Worm (Caenorhabditis elegans) whole organism, young adult: ENCODE data around the gene W08G11.1.

ENCODE experiments used
- B0035.1 ChIP-seq: sonication (generic microtip); optimal IDR thresholded peaks from 2 replicates; lab custom pipeline; 2016; ENCODE audit warnings: missing genetic modification characterization, mild to moderate bottlenecking, missing compliant biosample characterization, missing genotype, missing genetic modification reagents
- B0261.1 ChIP-seq: sonication (generic microtip); optimal IDR thresholded peaks from 2 replicates; lab custom pipeline; 2016; ENCODE audit warnings: mild to moderate bottlenecking, missing genetic modification characterization, moderate library complexity, missing compliant biosample characterization
- C17E4.6 ChIP-seq: fragments of 200-800 bp; sonication (Bioruptor generic); IDR thresholded peaks from 2 replicates; pipeline ENCODE4 v1.3.6; 2022; ENCODE audit warnings: missing genetic modification reagents, missing genetic modification characterization, missing compliant biosample characterization
- F23B12.7 ChIP-seq: sonication (generic microtip); optimal IDR thresholded peaks from 2 replicates; lab custom pipeline; 2017; ENCODE audit warnings: missing genetic modification characterization, mild to moderate bottlenecking, missing compliant biosample characterization, antibody characterized with exemption, moderate library complexity; ENCODE audit not compliant: insufficient read depth
- F37B4.10 ChIP-seq: fragments of 200-800 bp; sonication (Bioruptor generic); IDR thresholded peaks from 2 replicates; pipeline ENCODE4 v1.3.6; 2022; ENCODE audit warnings: missing genetic modification characterization, missing compliant biosample characterization
- F39B2.1 ChIP-seq: fragments of 200-800 bp; sonication (Bioruptor generic); IDR thresholded peaks from 2 replicates; pipeline ENCODE4 v1.3.6; 2022; ENCODE audit warnings: missing genetic modification reagents, missing genetic modification characterization, missing compliant biosample characterization
- F55B11.4 ChIP-seq: sonication (generic microtip); optimal IDR thresholded peaks from 2 replicates; lab custom pipeline; 2016; ENCODE audit warnings: missing compliant biosample characterization, missing genetic modification characterization, borderline replicate concordance; ENCODE audit not compliant: insufficient read depth
- K11D2.4 ChIP-seq: fragments of 200-800 bp; sonication (Bioruptor generic); IDR thresholded peaks from 2 replicates; pipeline ENCODE4 v1.3.6; 2022; ENCODE audit warnings: missing genetic modification reagents, missing genetic modification characterization, missing compliant biosample characterization
- T07F8.4 ChIP-seq: sonication (generic microtip); optimal IDR thresholded peaks from 2 replicates; lab custom pipeline; 2016; ENCODE audit warnings: mild to moderate bottlenecking, missing genetic modification characterization, moderate library complexity, missing compliant biosample characterization
- Y53G8AR.9 ChIP-seq: fragments of 200-800 bp; sonication (Bioruptor generic); conservative IDR thresholded peaks from 2 replicates; pipeline ENCODE4 v1.3.6; 2022; ENCODE audit warnings: missing genetic modification reagents, missing genetic modification characterization, missing compliant biosample characterization
- Y56A3A.18 ChIP-seq: fragments of 200-800 bp; sonication (Bioruptor generic); IDR thresholded peaks from 2 replicates; pipeline ENCODE4 v1.3.6; 2022; ENCODE audit warnings: missing genetic modification reagents, missing genetic modification characterization, missing compliant biosample characterization
- Y67H2A.10 ChIP-seq: fragments of 200-800 bp; sonication (Bioruptor generic); conservative IDR thresholded peaks from 2 replicates; pipeline ENCODE4 v1.3.6; 2022; ENCODE audit warnings: missing genetic modification reagents, missing genetic modification characterization, missing compliant biosample characterization
- atf-7 ChIP-seq: sonication (generic microtip); optimal IDR thresholded peaks from 2 replicates; lab custom pipeline; 2017; ENCODE audit warnings: mild to moderate bottlenecking, missing genetic modification characterization, missing compliant biosample characterization
- attf-3 ChIP-seq: fragments of 200-800 bp; sonication (Bioruptor generic); conservative IDR thresholded peaks from 2 replicates; pipeline ENCODE4 v1.3.6; 2022; ENCODE audit warnings: missing genetic modification reagents, missing genetic modification characterization, missing compliant biosample characterization
- attf-6 ChIP-seq: fragments of 200-800 bp; sonication (Bioruptor generic); IDR thresholded peaks from 2 replicates; pipeline ENCODE4 v1.3.6; 2022; ENCODE audit warnings: missing genetic modification reagents, missing genetic modification characterization, missing compliant biosample characterization
- ccch-3 ChIP-seq: fragments of 200-800 bp; sonication (Bioruptor generic); optimal IDR thresholded peaks from 2 replicates; lab custom pipeline; 2018; ENCODE audit warnings: mild to moderate bottlenecking, missing genetic modification characterization, missing compliant biosample characterization
- cebp-1 ChIP-seq, 2 experiments: fragments of 200-800 bp in 1 of 2; sonication (Bioruptor generic) in 1 of 2; sonication (generic microtip) in 1 of 2; IDR thresholded peaks in 1 of 2; optimal IDR thresholded peaks in 1 of 2; 2 replicates each; pipeline versions ENCODE4 v1.3.6 to Lab custom; 2017 to 2022; ENCODE audit warnings: missing compliant biosample characterization in 2 of 2, missing genetic modification characterization in 2 of 2, mild to moderate bottlenecking in 1 of 2, missing genetic modification reagents in 1 of 2, moderate library complexity in 1 of 2
- ceh-27 ChIP-seq: fragments of 200-800 bp; sonication (Bioruptor generic); optimal IDR thresholded peaks from 2 replicates; lab custom pipeline; 2018; ENCODE audit warnings: mild to moderate bottlenecking, missing genetic modification characterization, moderate library complexity, missing compliant biosample characterization
- ceh-91 ChIP-seq: fragments of 200-800 bp; sonication (Bioruptor generic); IDR thresholded peaks from 2 replicates; pipeline ENCODE4 v1.3.6; 2022; ENCODE audit warnings: missing genetic modification reagents, missing genetic modification characterization, missing compliant biosample characterization
- chd-7 ChIP-seq: sonication (generic microtip); optimal IDR thresholded peaks from 2 replicates; lab custom pipeline; 2016; ENCODE audit warnings: mild to moderate bottlenecking, missing genetic modification characterization, moderate library complexity, missing compliant biosample characterization
- die-1 ChIP-seq: sonication (generic microtip); optimal IDR thresholded peaks from 2 replicates; lab custom pipeline; 2016; ENCODE audit warnings: missing genotype, mild to moderate bottlenecking, missing genetic modification characterization, missing compliant biosample characterization
- dox-1 ChIP-seq: fragments of 200-800 bp; sonication (Bioruptor generic); IDR thresholded peaks from 2 replicates; pipeline ENCODE4 v1.3.6; 2022; ENCODE audit warnings: missing genetic modification reagents, missing genetic modification characterization, missing compliant biosample characterization
- efl-1 ChIP-seq: fragments of 150-350 bp; optimal IDR thresholded peaks from 2 replicates; lab custom pipeline; 2014; ENCODE audit warnings: missing biosample characterization, missing genetic modification reagents, missing genetic modification characterization
- egl-44 ChIP-seq: fragments of 200-800 bp; sonication (Bioruptor generic); IDR thresholded peaks from 2 replicates; pipeline ENCODE4 v1.3.6; 2022; ENCODE audit warnings: missing genetic modification reagents, missing genetic modification characterization, missing compliant biosample characterization
- ekl-4 ChIP-seq: fragments of 200-800 bp; sonication (Bioruptor generic); IDR thresholded peaks from 2 replicates; pipeline ENCODE4 v1.3.6; 2022; ENCODE audit warnings: missing genetic modification reagents, missing genetic modification characterization, missing compliant biosample characterization
- ets-4 ChIP-seq: fragments of 200-800 bp; sonication (Bioruptor generic); optimal IDR thresholded peaks from 2 replicates; lab custom pipeline; 2018; ENCODE audit warnings: mild to moderate bottlenecking, missing genetic modification characterization, missing compliant biosample characterization
- hlh-12 ChIP-seq: sonication (generic microtip); optimal IDR thresholded peaks from 2 replicates; lab custom pipeline; 2016; ENCODE audit warnings: missing genetic modification characterization, missing compliant biosample characterization
- hlh-26 ChIP-seq: fragments of 200-800 bp; sonication (Bioruptor generic); conservative IDR thresholded peaks from 2 replicates; pipeline ENCODE4 v1.3.6; 2022; ENCODE audit warnings: missing genetic modification reagents, missing genetic modification characterization, missing compliant biosample characterization
- hmg-1.2 ChIP-seq: fragments of 200-800 bp; sonication (Bioruptor generic); IDR thresholded peaks from 2 replicates; pipeline ENCODE4 v1.3.6; 2022; ENCODE audit warnings: missing genetic modification reagents, missing genetic modification characterization, missing compliant biosample characterization
- hmg-20 ChIP-seq: fragments of 200-800 bp; sonication (Bioruptor generic); IDR thresholded peaks from 2 replicates; pipeline ENCODE4 v1.3.6; 2022; ENCODE audit warnings: missing genetic modification reagents, missing genetic modification characterization, missing compliant biosample characterization
- hsf-1 ChIP-seq: fragments of 200-800 bp; sonication (Bioruptor generic); IDR thresholded peaks from 2 replicates; pipeline ENCODE4 v1.3.6; 2022; ENCODE audit warnings: missing genetic modification reagents, missing genetic modification characterization, missing compliant biosample characterization
- lin-26 ChIP-seq: fragments of 200-800 bp; sonication (Bioruptor generic); IDR thresholded peaks from 2 replicates; pipeline ENCODE4 v1.3.6; 2022; ENCODE audit warnings: missing genetic modification reagents, missing genetic modification characterization, missing compliant biosample characterization
- lsy-27 ChIP-seq: sonication (generic microtip); optimal IDR thresholded peaks from 2 replicates; lab custom pipeline; 2017; ENCODE audit warnings: missing genetic modification characterization, mild to moderate bottlenecking, missing compliant biosample characterization, antibody characterized with exemption, missing genotype, borderline replicate concordance; ENCODE audit not compliant: insufficient read depth
- madf-10 ChIP-seq: sonication (generic microtip); optimal IDR thresholded peaks from 2 replicates; lab custom pipeline; 2016; ENCODE audit warnings: mild to moderate bottlenecking, missing genetic modification characterization, missing compliant biosample characterization
- madf-3 ChIP-seq: fragments of 200-800 bp; sonication (Bioruptor generic); IDR thresholded peaks from 2 replicates; pipeline ENCODE4 v1.3.6; 2022; ENCODE audit warnings: missing genetic modification reagents, missing genetic modification characterization, missing compliant biosample characterization
- madf-8 ChIP-seq: fragments of 200-800 bp; sonication (Bioruptor generic); conservative IDR thresholded peaks from 2 replicates; pipeline ENCODE4 v1.3.6; 2022; ENCODE audit warnings: missing genetic modification reagents, missing genetic modification characterization, missing compliant biosample characterization
- mes-4 ChIP-seq: sonication (generic microtip); optimal IDR thresholded peaks from 2 replicates; lab custom pipeline; 2016; ENCODE audit warnings: missing genotype, missing genetic modification characterization, missing compliant biosample characterization
- nfyb-1 ChIP-seq: fragments of 200-800 bp; sonication (Bioruptor generic); IDR thresholded peaks from 2 replicates; pipeline ENCODE4 v1.3.6; 2022; ENCODE audit warnings: missing genetic modification reagents, missing genetic modification characterization, missing compliant biosample characterization
- nhr-179 ChIP-seq: sonication (generic microtip); optimal IDR thresholded peaks from 2 replicates; lab custom pipeline; 2016; ENCODE audit warnings: mild to moderate bottlenecking, missing genetic modification characterization, missing compliant biosample characterization
- pha-4 ChIP-seq: fragments of 150-350 bp; sonication (generic microtip); optimal IDR thresholded peaks from 2 replicates; lab custom pipeline; 2014; ENCODE audit warnings: missing biosample characterization, missing genetic modification reagents, missing genetic modification characterization
- sea-2 ChIP-seq: fragments of 200-800 bp; sonication (Bioruptor generic); IDR thresholded peaks from 2 replicates; pipeline ENCODE4 v1.3.6; 2022; ENCODE audit warnings: missing genetic modification characterization, missing compliant biosample characterization
- snpc-4 ChIP-seq, 5 experiments: fragments of 150-350 bp in 1 of 5; sonication (generic microtip) in 4 of 5; optimal IDR thresholded peaks; 2 replicates each; lab custom pipeline; 2014 to 2018; ENCODE audit warnings: missing genetic modification characterization in 5 of 5, missing biosample characterization in 3 of 5, antibody characterized with exemption in 2 of 5, mild to moderate bottlenecking in 2 of 5, missing compliant biosample characterization in 2 of 5, missing genotype in 2 of 5, moderate library complexity in 2 of 5, missing genetic modification reagents in 1 of 5
- somi-1 ChIP-seq: fragments of 200-800 bp; sonication (Bioruptor generic); optimal IDR thresholded peaks from 2 replicates; lab custom pipeline; 2018; ENCODE audit warnings: mild to moderate bottlenecking, missing genetic modification characterization, missing compliant biosample characterization
- tlf-1 ChIP-seq: fragments of 200-800 bp; sonication (Bioruptor generic); optimal IDR thresholded peaks from 2 replicates; lab custom pipeline; 2018; ENCODE audit warnings: mild to moderate bottlenecking, missing genetic modification characterization, missing compliant biosample characterization
- ztf-26 ChIP-seq: sonication (generic microtip); optimal IDR thresholded peaks from 2 replicates; lab custom pipeline; 2017; ENCODE audit warnings: missing genetic modification characterization, missing compliant biosample characterization

Gene W08G11.1

ce11 chrV:16354675-16355074 is 7.8 kb downstream of the W08G11.1 start:
- TF ChIP-seq hmg-1.2 (GFP tag; lab: Robert Waterston, UW): peak; percentile 35; the same call in 1 of the 2 replicates
- TF ChIP-seq lsy-27 (tag; lab: Kevin White, UChicago): no peak
- TF ChIP-seq nfyb-1: no peak
- TF ChIP-seq ets-4 (GFP tag; lab: Kevin White, UChicago): no peak
- TF ChIP-seq madf-8: no peak
- no peak for TF ChIP-seq nhr-179 (tag; lab: Kevin White, UChicago)

ce11 chrV:16355941-16356340 is 9.1 kb downstream of the W08G11.1 start:
- no peak for TF ChIP-seq F39B2.1 (GFP tag; lab: Robert Waterston, UW)
- TF ChIP-seq mes-4: no peak
- TF ChIP-seq dox-1 (GFP tag; lab: Robert Waterston, UW): peak; percentile 94
- peak; percentile 86 for TF ChIP-seq Y56A3A.18
- peak; percentile 88 for TF ChIP-seq K11D2.4 (GFP tag; lab: Robert Waterston, UW)
- TF ChIP-seq efl-1 (GFP tag; lab: Kevin White, UChicago): no peak
- TF ChIP-seq ekl-4: peak; percentile 79; the same call in 1 of the 2 replicates
- no peak for TF ChIP-seq T07F8.4 (tag; lab: Kevin White, UChicago)
- TF ChIP-seq attf-6 (GFP tag; lab: Robert Waterston, UW): peak; percentile 73
- TF ChIP-seq ztf-26 (tag; lab: Kevin White, UChicago): peak; percentile 81
- no peak for TF ChIP-seq F37B4.10
- peak; percentile 78 for TF ChIP-seq tlf-1 (GFP tag; lab: Kevin White, UChicago)
- no peak for TF ChIP-seq hsf-1 (GFP tag; lab: Robert Waterston, UW)
- peak; percentile 95 for TF ChIP-seq hmg-1.2 (GFP tag; lab: Robert Waterston, UW)
- no peak for TF ChIP-seq hlh-12 (tag; lab: Kevin White, UChicago)
- TF ChIP-seq Y67H2A.10 (GFP tag; lab: Robert Waterston, UW): no peak
- peak; percentile 81 for TF ChIP-seq madf-10
- TF ChIP-seq ceh-27: peak; percentile 82
- TF ChIP-seq atf-7 (tag; lab: Kevin White, UChicago): peak; percentile 75
- TF ChIP-seq chd-7 (tag; lab: Kevin White, UChicago): peak; percentile 91
- no peak for TF ChIP-seq snpc-4 (GFP tag; optimal IDR thresholded peaks at IDR 0.05; lab: Kevin White, UChicago)
- peak; percentile 42 to 82 (median 68) for TF ChIP-seq snpc-4 (tag; optimal IDR thresholded peaks at IDR 0.05; lab: Kevin White, UChicago)
- TF ChIP-seq ccch-3 (GFP tag; lab: Kevin White, UChicago): no peak
- no peak for TF ChIP-seq hlh-26 (GFP tag; lab: Robert Waterston, UW)
- 0 out of 2 replicates have a peak, but pooled peaks have one; percentile 23 for TF ChIP-seq madf-3 (GFP tag; lab: Robert Waterston, UW)
- TF ChIP-seq F55B11.4 (tag; lab: Kevin White, UChicago): no peak
- peak; percentile 45; the same call in 1 of the 2 replicates for TF ChIP-seq attf-3 (GFP tag; lab: Robert Waterston, UW)
- peak; percentile 88 for TF ChIP-seq lin-26 (GFP tag; lab: Robert Waterston, UW)
- TF ChIP-seq Y53G8AR.9 (GFP tag; lab: Robert Waterston, UW): peak; percentile 81
- TF ChIP-seq cebp-1 (GFP tag; IDR thresholded peaks at IDR 0.05; lab: Robert Waterston, UW): no peak
- TF ChIP-seq cebp-1 (tag; optimal IDR thresholded peaks at IDR 0.05; lab: Kevin White, UChicago): peak; percentile 89
- peak; percentile 28 for TF ChIP-seq B0035.1 (tag; lab: Kevin White, UChicago)
- TF ChIP-seq B0261.1 (tag; lab: Kevin White, UChicago): peak; percentile 30
- peak; percentile 53 for TF ChIP-seq die-1 (tag; lab: Kevin White, UChicago)
- TF ChIP-seq F23B12.7 (tag; lab: Kevin White, UChicago): no peak
- TF ChIP-seq hmg-20 (GFP tag; lab: Robert Waterston, UW): peak; percentile 43; the same call in 1 of the 2 replicates
- no peak for TF ChIP-seq sea-2 (GFP tag; lab: Robert Waterston, UW)
- TF ChIP-seq somi-1 (GFP tag; lab: Kevin White, UChicago): peak; percentile 91
- TF ChIP-seq ceh-91 (GFP tag; lab: Robert Waterston, UW): 0 out of 2 replicates have a peak, but pooled peaks have one; percentile 9
- TF ChIP-seq C17E4.6: peak; percentile 61; the same call in 1 of the 2 replicates
- no peak for TF ChIP-seq pha-4
- TF ChIP-seq egl-44: peak; percentile 87; the same call in 1 of the 2 replicates
